Fruit fly (Drosophila melanogaster) whole organism, prepupa: Measurements from ENCODE around the gene Adhr.
A peak's percentile ranks its signal among the peaks of the same experiment; 100 is the strongest.

Source experiments
- Blimp-1 ChIP-seq: fragments of 200-800 bp; sonication (Bioruptor generic); optimal IDR thresholded peaks from 3 replicates; lab custom pipeline; 2017; ENCODE audit warnings: missing biosample characterization, missing genetic modification characterization, mild to moderate bottlenecking, moderate library complexity, missing genetic modification reagents
- CG10631 ChIP-seq: fragments of 200-800 bp; sonication (Bioruptor generic); optimal IDR thresholded peaks from 2 replicates; lab custom pipeline; 2016; ENCODE audit warnings: missing biosample characterization, missing genetic modification characterization
- CG10669 ChIP-seq: fragments of 200-800 bp; sonication (Bioruptor generic); optimal IDR thresholded peaks from 3 replicates; lab custom pipeline; 2018; ENCODE audit warnings: missing biosample characterization, mild to moderate bottlenecking, missing genetic modification characterization, moderate library complexity
- CG11762 ChIP-seq: fragments of 200-800 bp; sonication (Bioruptor generic); optimal IDR thresholded peaks from 3 replicates; lab custom pipeline; 2016; ENCODE audit warnings: missing biosample characterization, missing genetic modification characterization; ENCODE audit not compliant: insufficient read depth
- CG11902 ChIP-seq: fragments of 200-800 bp; sonication (Bioruptor generic); optimal IDR thresholded peaks from 3 replicates; lab custom pipeline; 2016; ENCODE audit warnings: missing biosample characterization, missing genetic modification characterization
- CG15336 ChIP-seq: fragments of 200-800 bp; sonication (Bioruptor generic); IDR thresholded peaks from 2 replicates; pipeline ENCODE4 v1.3.6; 2022; ENCODE audit warnings: missing biosample characterization, missing genetic modification characterization
- CG1621 ChIP-seq: fragments of 200-800 bp; sonication (Bioruptor generic); optimal IDR thresholded peaks from 3 replicates; lab custom pipeline; 2018; ENCODE audit warnings: missing biosample characterization, mild to moderate bottlenecking, missing genetic modification characterization
- CG16779 ChIP-seq: fragments of 200-800 bp; sonication (Bioruptor generic); optimal IDR thresholded peaks from 3 replicates; lab custom pipeline; 2017; ENCODE audit warnings: missing biosample characterization, mild to moderate bottlenecking, missing genetic modification characterization
- CG3032 ChIP-seq: fragments of 200-800 bp; optimal IDR thresholded peaks from 2 replicates; lab custom pipeline; 2019; ENCODE audit warnings: missing biosample characterization, mild to moderate bottlenecking, missing genetic modification characterization, moderate library complexity
- CG31627 ChIP-seq: fragments of 200-800 bp; sonication (Bioruptor generic); optimal IDR thresholded peaks from 3 replicates; lab custom pipeline; 2016; ENCODE audit warnings: missing biosample characterization, missing genetic modification characterization
- CG34406 ChIP-seq: fragments of 200-800 bp; sonication (Bioruptor generic); optimal IDR thresholded peaks from 3 replicates; lab custom pipeline; 2016; ENCODE audit warnings: missing biosample characterization, missing genetic modification characterization
- CG3919 ChIP-seq: fragments of 200-800 bp; sonication (Bioruptor generic); optimal IDR thresholded peaks from 3 replicates; lab custom pipeline; 2016; ENCODE audit warnings: missing biosample characterization, missing genetic modification characterization
- CG4318 ChIP-seq: fragments of 200-800 bp; sonication (Bioruptor generic); optimal IDR thresholded peaks from 3 replicates; lab custom pipeline; 2017; ENCODE audit warnings: missing biosample characterization, mild to moderate bottlenecking, missing genetic modification characterization
- CG6276 ChIP-seq: fragments of 200-800 bp; sonication (Bioruptor generic); optimal IDR thresholded peaks from 2 replicates; lab custom pipeline; 2017; ENCODE audit warnings: missing biosample characterization, mild to moderate bottlenecking, missing genetic modification characterization
- CG7368 ChIP-seq: fragments of 200-800 bp; sonication (Bioruptor generic); optimal IDR thresholded peaks from 3 replicates; lab custom pipeline; 2016; ENCODE audit warnings: missing biosample characterization, missing genetic modification characterization
- CG8119 ChIP-seq: fragments of 200-800 bp; sonication (Bioruptor generic); IDR thresholded peaks from 3 replicates; pipeline ENCODE4 v1.3.6; 2022; ENCODE audit warnings: missing biosample characterization, missing genetic modification characterization
- CG8319 ChIP-seq: fragments of 200-800 bp; sonication (Bioruptor generic); optimal IDR thresholded peaks from 3 replicates; lab custom pipeline; 2016; ENCODE audit warnings: missing biosample characterization, missing genetic modification characterization
- CG8632 ChIP-seq: fragments of 200-800 bp; sonication (Bioruptor generic); optimal IDR thresholded peaks from 3 replicates; lab custom pipeline; 2016; ENCODE audit warnings: missing biosample characterization, missing genetic modification characterization
- Eip78C ChIP-seq: fragments of 200-800 bp; sonication (Bioruptor generic); peaks from one replicate; lab custom pipeline; 2016; ENCODE audit warnings: missing biosample characterization, missing genetic modification characterization
- Eip93F ChIP-seq: fragments of 200-800 bp; sonication (Bioruptor generic); optimal IDR thresholded peaks from 2 replicates; lab custom pipeline; 2016; ENCODE audit warnings: missing biosample characterization, mild to moderate bottlenecking, missing genetic modification characterization
- Ets21C ChIP-seq: fragments of 200-800 bp; sonication (Bioruptor generic); optimal IDR thresholded peaks from 3 replicates; lab custom pipeline; 2016; ENCODE audit warnings: missing biosample characterization, missing genetic modification characterization
- Gug ChIP-seq: fragments of 200-800 bp; sonication (Bioruptor generic); IDR thresholded peaks from 2 replicates; pipeline ENCODE4 v1.3.6; 2022; ENCODE audit warnings: missing biosample characterization, missing genetic modification characterization
- Hr38 ChIP-seq: sonication (Bioruptor generic); optimal IDR thresholded peaks from 2 replicates; lab custom pipeline; 2016; ENCODE audit warnings: missing biosample characterization, missing genetic modification characterization
- Lpt ChIP-seq: fragments of 200-800 bp; sonication (Bioruptor generic); optimal IDR thresholded peaks from 3 replicates; lab custom pipeline; 2016; ENCODE audit warnings: missing biosample characterization, missing genetic modification characterization
- Met ChIP-seq: fragments of 200-800 bp; sonication (Bioruptor generic); optimal IDR thresholded peaks from 3 replicates; lab custom pipeline; 2016; ENCODE audit warnings: missing biosample characterization, missing genetic modification characterization
- OdsH ChIP-seq: fragments of 200-800 bp; sonication (Bioruptor generic); optimal IDR thresholded peaks from 3 replicates; lab custom pipeline; 2016; ENCODE audit warnings: missing biosample characterization, missing genetic modification characterization
- Sox102F ChIP-seq: fragments of 200-800 bp; sonication (Bioruptor generic); optimal IDR thresholded peaks from 2 replicates; lab custom pipeline; 2016; ENCODE audit warnings: missing biosample characterization, mild to moderate bottlenecking, missing genetic modification characterization
- Sox14 ChIP-seq: fragments of 200-800 bp; sonication (Bioruptor generic); optimal IDR thresholded peaks from 3 replicates; lab custom pipeline; 2016; ENCODE audit warnings: missing biosample characterization, missing genetic modification characterization
- Sox15 ChIP-seq: fragments of 200-800 bp; sonication (Bioruptor generic); optimal IDR thresholded peaks from 3 replicates; lab custom pipeline; 2016; ENCODE audit warnings: missing biosample characterization, missing genetic modification characterization
- achi ChIP-seq: fragments of 200-800 bp; sonication (Bioruptor generic); optimal IDR thresholded peaks from 3 replicates; lab custom pipeline; 2016; ENCODE audit warnings: missing biosample characterization, missing genetic modification characterization
- acj6 ChIP-seq: fragments of 200-800 bp; sonication (Bioruptor generic); optimal IDR thresholded peaks from 3 replicates; lab custom pipeline; 2016; ENCODE audit warnings: missing biosample characterization, missing genetic modification characterization
- cyc ChIP-seq: fragments of 200-800 bp; sonication (Bioruptor generic); optimal IDR thresholded peaks from 3 replicates; lab custom pipeline; 2016; ENCODE audit warnings: missing biosample characterization, missing genetic modification characterization
- dac ChIP-seq: fragments of 200-800 bp; sonication (Bioruptor generic); optimal IDR thresholded peaks from 2 replicates; lab custom pipeline; 2017; ENCODE audit warnings: missing biosample characterization, mild to moderate bottlenecking, missing genetic modification characterization
- dsx ChIP-seq: fragments of 200-800 bp; optimal IDR thresholded peaks from 3 replicates; lab custom pipeline; 2019; ENCODE audit warnings: missing biosample characterization, mild to moderate bottlenecking, missing genetic modification characterization, moderate library complexity; ENCODE audit not compliant: poor library complexity, severe bottlenecking
- esn ChIP-seq: fragments of 200-800 bp; sonication (Bioruptor generic); optimal IDR thresholded peaks from 2 replicates; lab custom pipeline; 2016; ENCODE audit warnings: missing biosample characterization, mild to moderate bottlenecking, missing genetic modification characterization, moderate library complexity
- fd59A ChIP-seq: fragments of 200-800 bp; sonication (Bioruptor generic); optimal IDR thresholded peaks from 2 replicates; lab custom pipeline; 2017; ENCODE audit warnings: missing biosample characterization, mild to moderate bottlenecking, missing genetic modification characterization, missing genetic modification reagents
- fd85E ChIP-seq: fragments of 200-800 bp; sonication (Bioruptor generic); optimal IDR thresholded peaks from 3 replicates; lab custom pipeline; 2016; ENCODE audit warnings: missing biosample characterization, missing genetic modification characterization
- fkh ChIP-seq: fragments of 200-800 bp; sonication (Bioruptor generic); optimal IDR thresholded peaks from 3 replicates; lab custom pipeline; 2017; ENCODE audit warnings: missing biosample characterization, mild to moderate bottlenecking, missing genetic modification characterization, moderate library complexity
- lz ChIP-seq: fragments of 200-800 bp; sonication (Bioruptor generic); optimal IDR thresholded peaks from 3 replicates; lab custom pipeline; 2016; ENCODE audit warnings: missing biosample characterization, missing genetic modification characterization
- net ChIP-seq: fragments of 200-800 bp; sonication (Bioruptor generic); optimal IDR thresholded peaks from 3 replicates; lab custom pipeline; 2016; ENCODE audit warnings: missing biosample characterization, missing genetic modification characterization
- pdm3 ChIP-seq: fragments of 200-800 bp; sonication (Bioruptor generic); optimal IDR thresholded peaks from 3 replicates; lab custom pipeline; 2016; ENCODE audit warnings: missing biosample characterization, missing genetic modification characterization
- spab ChIP-seq: fragments of 200-800 bp; sonication (Bioruptor generic); optimal IDR thresholded peaks from 2 replicates; lab custom pipeline; 2017; ENCODE audit warnings: missing biosample characterization, mild to moderate bottlenecking, missing genetic modification characterization, missing genetic modification reagents
- ss ChIP-seq, 2 experiments: fragments of 200-800 bp; sonication (Bioruptor generic); optimal IDR thresholded peaks; 2 replicates in 1 of 2; 3 replicates in 1 of 2; lab custom pipeline; 2017 to 2018; ENCODE audit warnings: mild to moderate bottlenecking in 2 of 2, missing biosample characterization in 2 of 2, missing genetic modification characterization in 2 of 2, moderate library complexity in 1 of 2
- svp ChIP-seq: fragments of 200-800 bp; sonication (Bioruptor generic); peaks from one replicate; lab custom pipeline; 2016; ENCODE audit warnings: missing biosample characterization, missing genetic modification characterization
- topi ChIP-seq: fragments of 200-800 bp; sonication (Bioruptor generic); optimal IDR thresholded peaks from 3 replicates; lab custom pipeline; 2016; ENCODE audit warnings: missing biosample characterization, missing genetic modification characterization
- vri ChIP-seq: fragments of 200-800 bp; sonication (Bioruptor generic); optimal IDR thresholded peaks from 3 replicates; lab custom pipeline; 2016; ENCODE audit warnings: missing biosample characterization, mild to moderate bottlenecking, missing genetic modification characterization

Gene Adhr

DNA sequence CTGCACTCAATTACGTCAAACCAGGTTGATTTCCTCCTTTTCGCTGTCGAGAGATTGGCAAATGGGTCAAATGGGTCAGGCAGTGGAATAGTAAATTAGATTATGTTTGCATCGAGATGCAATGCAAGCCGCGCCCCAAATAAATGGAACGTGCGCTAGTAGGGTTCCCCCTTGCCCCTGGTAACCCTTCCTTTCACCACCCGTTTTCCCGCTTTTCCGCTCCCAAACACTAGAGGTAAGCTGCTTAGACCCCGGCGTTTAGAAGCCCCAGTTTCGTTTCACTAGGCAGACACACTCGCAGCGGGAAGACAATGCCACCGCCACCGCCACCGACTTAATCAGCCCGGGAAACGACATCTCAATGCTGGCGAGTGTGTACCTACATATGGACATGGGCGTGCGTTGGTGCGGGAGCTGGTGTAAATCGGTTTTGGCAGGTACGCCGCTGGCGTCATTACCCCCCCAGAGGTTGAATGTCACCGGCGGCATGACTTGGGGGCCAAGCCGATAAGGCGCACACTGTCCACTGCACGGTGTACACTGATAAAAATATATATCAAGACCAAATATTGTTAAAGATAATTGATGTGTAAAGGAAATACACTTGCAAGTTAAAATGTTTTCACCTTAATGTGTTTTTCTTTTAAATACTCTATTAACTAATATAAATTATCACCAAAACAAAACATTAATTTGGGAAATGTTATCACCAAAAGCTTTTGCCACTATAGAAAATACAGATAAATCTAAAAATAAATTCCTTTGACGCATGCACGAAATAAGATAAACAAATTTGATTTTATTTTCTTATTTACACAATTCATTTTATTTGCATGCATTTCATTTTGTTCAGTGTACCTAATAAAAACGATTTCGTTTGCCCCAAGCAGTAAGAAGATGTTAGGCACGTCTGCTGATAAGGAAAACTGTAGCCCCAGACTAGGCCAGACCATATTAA, 2.1 kb upstream of the Adhr start (continued):
- no peak for TF ChIP-seq CG16779 (tag; lab: Kevin White, UChicago)
- TF ChIP-seq CG34406, result peak; percentile 49
- TF ChIP-seq CG6276 (GFP tag; lab: Kevin White, UChicago), result peak; percentile 61
- no peak for TF ChIP-seq CG3919 (GFP tag; lab: Kevin White, UChicago)
- peak; percentile 99 for TF ChIP-seq svp (GFP tag; lab: Kevin White, UChicago)
- TF ChIP-seq fd59A (GFP tag; lab: Kevin White, UChicago), result no peak
- peak; percentile 16 for TF ChIP-seq CG10669 (GFP tag; lab: Kevin White, UChicago)
- peak; percentile 48 for TF ChIP-seq pdm3 (GFP tag; lab: Kevin White, UChicago)
- TF ChIP-seq Sox15 (GFP tag; lab: Kevin White, UChicago), result no peak
- TF ChIP-seq CG8119 (GFP tag; lab: Robert Waterston, UW), result peak; percentile 69
- TF ChIP-seq Sox14, result peak; percentile 22
- TF ChIP-seq OdsH (GFP tag; lab: Kevin White, UChicago), result peak; percentile 59
- TF ChIP-seq Met, result peak; percentile 64
- peak; percentile 27 for TF ChIP-seq CG10631 (GFP tag; lab: Kevin White, UChicago)
- peak; percentile 21 for TF ChIP-seq CG3032
- TF ChIP-seq topi, result peak; percentile 37
- no peak for TF ChIP-seq Blimp-1 (GFP tag; lab: Kevin White, UChicago)
- peak; percentile 21 for TF ChIP-seq vri
- peak; percentile 51 for TF ChIP-seq lz (GFP tag; lab: Kevin White, UChicago)
- TF ChIP-seq fkh (GFP tag; lab: Kevin White, UChicago), result peak; percentile 11
- no peak for TF ChIP-seq CG7368 (GFP tag; lab: Kevin White, UChicago)
- peak; percentile 66 for TF ChIP-seq CG15336 (GFP tag; lab: Robert Waterston, UW)
- TF ChIP-seq Ets21C (GFP tag; lab: Kevin White, UChicago), result no peak
- peak; percentile 61 for TF ChIP-seq CG4318 (GFP tag; lab: Kevin White, UChicago)

DNA sequence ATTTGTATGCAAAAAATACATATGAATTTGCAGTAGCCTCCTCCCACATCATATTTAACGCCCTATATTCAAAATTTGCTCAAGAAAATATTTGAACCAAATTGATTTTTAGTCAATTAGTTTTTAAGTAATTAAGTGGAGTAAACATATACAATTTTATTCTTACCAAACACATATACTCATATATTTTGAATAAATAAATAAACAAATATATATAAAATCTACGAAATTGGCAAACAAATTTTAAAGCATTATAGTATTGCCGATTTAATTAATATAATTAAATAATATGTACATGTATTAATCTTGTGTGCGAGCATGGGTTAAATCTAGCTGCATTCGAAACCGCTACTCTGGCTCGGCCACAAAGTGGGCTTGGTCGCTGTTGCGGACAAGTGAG, 908 bp upstream of the Adhr start:
- TF ChIP-seq dac (GFP tag; lab: Kevin White, UChicago), result no peak
- no peak for TF ChIP-seq CG6276 (GFP tag; lab: Kevin White, UChicago)
- TF ChIP-seq OdsH (GFP tag; lab: Kevin White, UChicago), result no peak
- TF ChIP-seq dsx, result no peak
- TF ChIP-seq net (GFP tag; lab: Kevin White, UChicago), result no peak
- no peak for TF ChIP-seq CG11902 (GFP tag; lab: Kevin White, UChicago)
- no peak for TF ChIP-seq Gug
- no peak for TF ChIP-seq CG31627 (GFP tag; lab: Kevin White, UChicago)
- peak; percentile 9 for TF ChIP-seq CG34406
- TF ChIP-seq Lpt (GFP tag; lab: Kevin White, UChicago), result no peak
- no peak for TF ChIP-seq spab (GFP tag; lab: Kevin White, UChicago)
- no peak for TF ChIP-seq topi
- TF ChIP-seq Eip78C (GFP tag; lab: Kevin White, UChicago), result peak; percentile 21
- peak; percentile 11 for TF ChIP-seq CG8632
- no peak for TF ChIP-seq CG4318 (GFP tag; lab: Kevin White, UChicago)
- TF ChIP-seq Sox14, result no peak
- no peak for TF ChIP-seq Eip93F (GFP tag; lab: Kevin White, UChicago)
- no peak for TF ChIP-seq CG1621 (tag; lab: Kevin White, UChicago)
- TF ChIP-seq esn, result no peak
- TF ChIP-seq CG15336 (GFP tag; lab: Robert Waterston, UW), result peak; percentile 63
- no peak for TF ChIP-seq Sox102F (GFP tag; lab: Kevin White, UChicago)
- TF ChIP-seq Ets21C (GFP tag; lab: Kevin White, UChicago), result no peak
- TF ChIP-seq achi (GFP tag; lab: Kevin White, UChicago), result no peak
- TF ChIP-seq fkh (GFP tag; lab: Kevin White, UChicago), result no peak
- TF ChIP-seq svp (GFP tag; lab: Kevin White, UChicago), result no peak
- TF ChIP-seq CG10669 (GFP tag; lab: Kevin White, UChicago), result no peak
- no peak for TF ChIP-seq fd59A (GFP tag; lab: Kevin White, UChicago)
- TF ChIP-seq CG16779 (tag; lab: Kevin White, UChicago), result no peak
- no peak for TF ChIP-seq CG10631 (GFP tag; lab: Kevin White, UChicago)
- TF ChIP-seq ss (GFP tag; optimal IDR thresholded peaks at IDR 0.05; lab: Kevin White, UChicago), result no peak
- no peak for TF ChIP-seq Hr38 (GFP tag; lab: Kevin White, UChicago)
- TF ChIP-seq cyc, result no peak
- no peak for TF ChIP-seq fd85E (GFP tag; lab: Kevin White, UChicago)
- no peak for TF ChIP-seq vri
- no peak for TF ChIP-seq CG11762 (GFP tag; lab: Kevin White, UChicago)
- TF ChIP-seq CG8319 (GFP tag; lab: Kevin White, UChicago), result no peak
- TF ChIP-seq CG3032, result peak; percentile 27
- TF ChIP-seq acj6 (GFP tag; lab: Kevin White, UChicago), result peak; percentile 16
